Worm (Caenorhabditis elegans) whole organism, L4/young adult: ENCODE data around the gene C08A9.10.

Experiments
- W03F9.2 ChIP-seq: fragments of 150-350 bp; optimal IDR thresholded peaks from 2 replicates; lab custom pipeline; 2014; ENCODE audit warnings: missing biosample characterization, missing genetic modification characterization
- dao-5 ChIP-seq: sonication (generic microtip); optimal IDR thresholded peaks from 2 replicates; lab custom pipeline; 2016; ENCODE audit warnings: missing genotype, missing genetic modification characterization, moderate library complexity, missing compliant biosample characterization
- him-1 ChIP-seq: sonication (generic microtip); optimal IDR thresholded peaks from 2 replicates; lab custom pipeline; 2016; ENCODE audit warnings: missing genotype, missing genetic modification reagents, missing genetic modification characterization, missing compliant biosample characterization

DNA sequence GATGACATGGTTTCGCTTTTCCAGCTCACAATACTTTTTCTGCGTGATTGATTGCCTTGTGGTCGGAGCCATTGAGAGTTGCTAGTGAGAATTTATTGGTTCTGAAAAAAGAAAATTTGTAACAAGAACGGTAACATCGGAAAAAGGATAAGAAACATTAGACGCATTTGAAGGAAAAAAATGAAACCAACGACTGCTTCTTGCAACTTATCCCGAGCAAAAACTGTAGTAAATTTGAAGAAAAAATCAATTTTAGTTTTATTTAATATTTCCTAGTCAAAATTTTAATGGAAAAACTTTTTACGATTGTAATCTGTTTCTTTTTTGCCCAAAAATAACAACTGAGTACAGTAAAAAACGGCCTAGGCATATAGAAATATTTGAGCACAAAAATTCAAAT lies 26.7 kb downstream of the C08A9.10 start, which contains the start of gene lido-4:
- no peak for TF ChIP-seq W03F9.2
- TF ChIP-seq him-1 (tag; lab: Kevin White, UChicago), result no peak
- TF ChIP-seq dao-5 (tag; lab: Kevin White, UChicago), result no peak
